Worm (Caenorhabditis elegans) whole organism, L1 larva: ENCODE data around the gene M176.4.

Source experiments
- efl-1 ChIP-seq, 4 experiments: fragments of 150-350 bp; optimal IDR thresholded peaks in 3 of 4; peaks in 1 of 4; 1 replicate in 1 of 4; 2 replicates in 3 of 4; lab custom pipeline; 2014; ENCODE audit warnings: missing biosample characterization in 2 of 4, missing genetic modification characterization in 2 of 4, missing genetic modification reagents in 2 of 4
- lin-15B ChIP-seq: fragments of 150-350 bp; sonication (generic microtip); optimal IDR thresholded peaks from 3 replicates; lab custom pipeline; 2014; ENCODE audit warnings: missing biosample characterization, missing genetic modification characterization
- lsy-2 ChIP-seq, 2 experiments: fragments of 150-350 bp; optimal IDR thresholded peaks; 2 replicates each; lab custom pipeline; 2014; ENCODE audit warnings: missing biosample characterization in 2 of 2, missing genetic modification characterization in 2 of 2
- mab-9 ChIP-seq: fragments of 200-800 bp; sonication (Bioruptor generic); IDR thresholded peaks from 2 replicates; pipeline ENCODE4 v1.3.6; 2022; ENCODE audit warnings: missing genetic modification reagents, missing genetic modification characterization, missing compliant biosample characterization
- mep-1 ChIP-seq: fragments of 150-350 bp; optimal IDR thresholded peaks from 2 replicates; lab custom pipeline; 2014; ENCODE audit warnings: missing biosample characterization, missing genetic modification characterization
- nhr-11 ChIP-seq: fragments of 150-350 bp; optimal IDR thresholded peaks from 2 replicates; lab custom pipeline; 2014; ENCODE audit warnings: missing biosample characterization, missing genetic modification characterization
- nhr-28 ChIP-seq: fragments of 150-350 bp; optimal IDR thresholded peaks from 2 replicates; lab custom pipeline; 2014; ENCODE audit warnings: missing biosample characterization, missing genetic modification characterization
- nhr-77 ChIP-seq: fragments of 150-350 bp; optimal IDR thresholded peaks from 2 replicates; lab custom pipeline; 2014; ENCODE audit warnings: missing biosample characterization, missing genetic modification characterization
- nhr-90 ChIP-seq: sonication (generic microtip); optimal IDR thresholded peaks from 2 replicates; lab custom pipeline; 2016; ENCODE audit warnings: mild to moderate bottlenecking, missing genetic modification characterization, missing compliant biosample characterization; ENCODE audit not compliant: poor library complexity
- snpc-4 ChIP-seq: fragments of 150-350 bp; optimal IDR thresholded peaks from 2 replicates; lab custom pipeline; 2014; ENCODE audit warnings: missing biosample characterization, missing genetic modification characterization
- tbx-2 ChIP-seq: sonication (generic microtip); optimal IDR thresholded peaks from 2 replicates; lab custom pipeline; 2016; ENCODE audit warnings: missing genetic modification characterization, missing compliant biosample characterization
- zag-1 ChIP-seq: fragments of 150-350 bp; optimal IDR thresholded peaks from 2 replicates; lab custom pipeline; 2014; ENCODE audit warnings: missing biosample characterization, missing genetic modification characterization

ce11 chrII:9398370-9398901 lies 19.7 kb upstream of the M176.4 start, which contains the start of the genes Y51B9A.14 and Y51B9A.8:
- TF ChIP-seq snpc-4 (tag; lab: Kevin White, UChicago) (no peak), mab-9 (GFP tag; lab: Robert Waterston, UW) (no peak), nhr-90 (no peak), lin-15B (tag; lab: Kevin White, UChicago) (no peak), tbx-2 (no peak), nhr-77 (tag; lab: Kevin White, UChicago) (no peak), nhr-28 (tag; lab: Kevin White, UChicago) (no peak), lsy-2 (tag; optimal IDR thresholded peaks at IDR 0.05; lab: Kevin White, UChicago) (no peak), zag-1 (tag; lab: Kevin White, UChicago) (no peak), efl-1 (optimal IDR thresholded peaks at IDR 0.05; lab: Kevin White, UChicago) (no peak), efl-1 (GFP tag; optimal IDR thresholded peaks at IDR 0.05 in 1 of 2; lab: Kevin White, UChicago) (no peak), mep-1 (tag; lab: Kevin White, UChicago) (no peak), nhr-11 (no peak)
